Worm (Caenorhabditis elegans) whole organism, L4 larva: ENCODE results near the gene F55C5.17.

Experiments
- ceh-62 ChIP-seq: sonication (generic microtip); optimal IDR thresholded peaks from 2 replicates; lab custom pipeline; 2017; ENCODE audit warnings: missing biosample characterization, missing genetic modification characterization
- fos-1 ChIP-seq: fragments of 150-350 bp; optimal IDR thresholded peaks from 2 replicates; lab custom pipeline; 2014; ENCODE audit warnings: missing biosample characterization, missing genetic modification characterization
- lin-15B ChIP-seq: fragments of 150-350 bp; sonication (generic microtip); optimal IDR thresholded peaks from 3 replicates; lab custom pipeline; 2014; ENCODE audit warnings: missing biosample characterization, missing genetic modification characterization
- mdt-29 ChIP-seq: fragments of 200-800 bp; sonication (Bioruptor generic); IDR thresholded peaks from 2 replicates; pipeline ENCODE4 v1.3.6; 2022; ENCODE audit warnings: missing genetic modification reagents, missing genetic modification characterization, missing compliant biosample characterization
- nhr-77 ChIP-seq: fragments of 150-350 bp; optimal IDR thresholded peaks from 2 replicates; lab custom pipeline; 2014; ENCODE audit warnings: missing biosample characterization, missing genetic modification characterization
- skn-1 ChIP-seq: fragments of 150-350 bp; optimal IDR thresholded peaks from 2 replicates; lab custom pipeline; 2014; ENCODE audit warnings: missing biosample characterization, missing genetic modification characterization
- snpc-1.2 ChIP-seq: fragments of 200-800 bp; sonication (Bioruptor generic); IDR thresholded peaks from 2 replicates; pipeline ENCODE4 v1.3.6; 2022; ENCODE audit warnings: missing genetic modification reagents, missing genetic modification characterization, missing compliant biosample characterization
- ztf-11 ChIP-seq: fragments of 150-350 bp; optimal IDR thresholded peaks from 2 replicates; lab custom pipeline; 2014; ENCODE audit warnings: missing biosample characterization, missing genetic modification characterization

- TF ChIP-seq snpc-1.2 (GFP tag; lab: Robert Waterston, UW) (no peak), mdt-29 (GFP tag; lab: Robert Waterston, UW) (no peak), ceh-62 (tag; lab: Kevin White, UChicago) (no peak), lin-15B (tag; lab: Kevin White, UChicago) (no peak), skn-1 (tag; lab: Kevin White, UChicago) (no peak), ztf-11 (tag; lab: Kevin White, UChicago) (no peak), fos-1 (tag; lab: Kevin White, UChicago) (no peak), nhr-77 (tag; lab: Kevin White, UChicago) (no peak)
Observed at ce11 chrV:12255343-12255742, 47.0 kb upstream of the F55C5.17 start, which contains the start of gene T04H1.12.
